Worm (Caenorhabditis elegans) whole organism, L2 larva: ENCODE results near the gene cpsf-3.

Source experiments
- ceh-16 ChIP-seq: fragments of 150-350 bp; optimal IDR thresholded peaks from 2 replicates; lab custom pipeline; 2014; ENCODE audit warnings: missing biosample characterization, missing genetic modification characterization
- egl-27 ChIP-seq: sonication (generic microtip); optimal IDR thresholded peaks from 3 replicates; lab custom pipeline; 2017; ENCODE audit warnings: missing biosample characterization, missing genetic modification reagents, missing genetic modification characterization
- mdl-1 ChIP-seq, 2 experiments: fragments of 150-350 bp in 1 of 2; sonication (generic microtip) in 1 of 2; optimal IDR thresholded peaks; 2 replicates each; lab custom pipeline; 2017; ENCODE audit warnings: missing biosample characterization in 2 of 2, missing genetic modification characterization in 2 of 2
- nhr-11 ChIP-seq: fragments of 150-350 bp; optimal IDR thresholded peaks from 2 replicates; lab custom pipeline; 2014; ENCODE audit warnings: missing biosample characterization, missing genetic modification characterization
- nhr-237 ChIP-seq: fragments of 150-350 bp; optimal IDR thresholded peaks from 2 replicates; lab custom pipeline; 2014; ENCODE audit warnings: missing biosample characterization, missing genetic modification characterization
- skn-1 ChIP-seq: sonication (generic microtip); optimal IDR thresholded peaks from 2 replicates; lab custom pipeline; 2017; ENCODE audit warnings: missing biosample characterization, missing genetic modification characterization
- unc-62 ChIP-seq: fragments of 150-350 bp; optimal IDR thresholded peaks from 2 replicates; lab custom pipeline; 2014; ENCODE audit warnings: missing biosample characterization, missing genetic modification reagents, missing genetic modification characterization

- TF ChIP-seq skn-1 (no peak), mdl-1 (tag; optimal IDR thresholded peaks at IDR 0.05; lab: Kevin White, UChicago) (no peak), ceh-16 (no peak), egl-27 (no peak), nhr-11 (tag; lab: Kevin White, UChicago) (no peak), nhr-237 (tag; lab: Kevin White, UChicago) (no peak), unc-62 (GFP tag; lab: Kevin White, UChicago) (no peak)
Measured at ce11 chrIV:13244024-13244423, 38.7 kb downstream of the cpsf-3 start, which contains the start of gene cox-11.
